Fruit fly (Drosophila melanogaster) whole organism, embryonic: ENCODE data around the gene caz.

Source experiments
- CG15479 ChIP-seq: fragments of 200-800 bp; sonication (Bioruptor generic); optimal IDR thresholded peaks from 3 replicates; lab custom pipeline; 2019; ENCODE audit warnings: missing biosample characterization, mild to moderate bottlenecking, missing genetic modification characterization, moderate library complexity
- CG33213 ChIP-seq: fragments of 200-800 bp; sonication (Bioruptor generic); optimal IDR thresholded peaks from 3 replicates; lab custom pipeline; 2016; ENCODE audit warnings: missing biosample characterization, missing genetic modification characterization
- CG34376 ChIP-seq: fragments of 200-800 bp; sonication (Bioruptor generic); optimal IDR thresholded peaks from 2 replicates; lab custom pipeline; 2018; ENCODE audit warnings: missing biosample characterization, mild to moderate bottlenecking, missing genetic modification characterization
- CG3995 ChIP-seq: fragments of 200-800 bp; sonication (Bioruptor generic); optimal IDR thresholded peaks from 3 replicates; lab custom pipeline; 2016; ENCODE audit warnings: missing biosample characterization, missing genetic modification characterization
- CG6854 ChIP-seq: fragments of 200-800 bp; sonication (Bioruptor generic); optimal IDR thresholded peaks from 3 replicates; lab custom pipeline; 2017; ENCODE audit warnings: missing biosample characterization, mild to moderate bottlenecking, missing genetic modification characterization
- CG8290 ChIP-seq, 3 experiments: fragments of 200-800 bp; sonication (Bioruptor generic); optimal IDR thresholded peaks; 2 replicates each; lab custom pipeline; 2016 to 2019; ENCODE audit warnings: missing biosample characterization in 3 of 3, missing genetic modification characterization in 3 of 3, mild to moderate bottlenecking in 2 of 3, moderate library complexity in 1 of 3
- Drgx ChIP-seq: fragments of 200-800 bp; sonication (Bioruptor generic); IDR thresholded peaks from 2 replicates; pipeline ENCODE4 v1.3.6; 2022; ENCODE audit warnings: missing biosample characterization, missing genetic modification characterization
- Elba2 ChIP-seq: fragments of 200-800 bp; sonication (Bioruptor generic); optimal IDR thresholded peaks from 3 replicates; lab custom pipeline; 2016; ENCODE audit warnings: missing biosample characterization, missing genetic modification characterization
- HLH4C ChIP-seq: fragments of 200-800 bp; sonication (Bioruptor generic); IDR thresholded peaks from 3 replicates; pipeline ENCODE4 v1.3.6; 2022; ENCODE audit warnings: missing biosample characterization, missing genetic modification characterization; ENCODE audit not compliant: partially characterized antibody
- NC2α ChIP-seq: fragments of 200-800 bp; sonication (Bioruptor generic); optimal IDR thresholded peaks from 2 replicates; lab custom pipeline; 2016; ENCODE audit warnings: missing biosample characterization, missing genetic modification characterization
- Scr ChIP-seq: fragments of 200-800 bp; sonication (Bioruptor generic); IDR thresholded peaks from 2 replicates; pipeline ENCODE4 v1.3.6; 2022; ENCODE audit warnings: missing biosample characterization, missing genetic modification characterization; ENCODE audit not compliant: partially characterized antibody
- YL-1 ChIP-seq: fragments of 200-800 bp; sonication (Bioruptor generic); optimal IDR thresholded peaks from 3 replicates; lab custom pipeline; 2017; ENCODE audit warnings: missing biosample characterization, mild to moderate bottlenecking, missing genetic modification characterization
- al ChIP-seq: fragments of 200-800 bp; sonication (Bioruptor generic); IDR thresholded peaks from 2 replicates; pipeline ENCODE4 v1.3.6; 2022; ENCODE audit warnings: missing biosample characterization, missing genetic modification characterization
- bcd ChIP-seq: fragments of 200-800 bp; sonication (Bioruptor generic); optimal IDR thresholded peaks from 2 replicates; lab custom pipeline; 2017; ENCODE audit warnings: missing biosample characterization, mild to moderate bottlenecking, missing genetic modification characterization
- bigmax ChIP-seq: fragments of 200-800 bp; sonication (Bioruptor generic); optimal IDR thresholded peaks from 2 replicates; lab custom pipeline; 2018; ENCODE audit warnings: missing biosample characterization, mild to moderate bottlenecking, missing genetic modification characterization
- btn ChIP-seq: fragments of 200-800 bp; sonication (Bioruptor generic); optimal IDR thresholded peaks from 2 replicates; lab custom pipeline; 2016; ENCODE audit warnings: missing biosample characterization, missing genetic modification characterization
- croc ChIP-seq: fragments of 200-800 bp; sonication (Bioruptor generic); conservative IDR thresholded peaks from 3 replicates; pipeline ENCODE4 v1.3.6; 2022; ENCODE audit warnings: missing biosample characterization, missing genetic modification characterization
- dan ChIP-seq: fragments of 200-800 bp; sonication (Bioruptor generic); IDR thresholded peaks from 2 replicates; pipeline ENCODE4 v1.3.6; 2022; ENCODE audit warnings: missing biosample characterization, missing genetic modification characterization
- dm ChIP-seq: fragments of 200-800 bp; sonication (Bioruptor generic); optimal IDR thresholded peaks from 3 replicates; lab custom pipeline; 2016; ENCODE audit warnings: missing biosample characterization, missing genetic modification characterization
- grn ChIP-seq: fragments of 200-800 bp; sonication (Bioruptor generic); optimal IDR thresholded peaks from 3 replicates; lab custom pipeline; 2017; ENCODE audit warnings: missing biosample characterization, missing genetic modification characterization
- insv ChIP-seq, 2 experiments: fragments of 200-800 bp; sonication (Bioruptor generic); optimal IDR thresholded peaks; 3 replicates each; lab custom pipeline; 2016 to 2018; ENCODE audit warnings: missing biosample characterization in 2 of 2, missing genetic modification characterization in 2 of 2
- klu ChIP-seq: fragments of 200-800 bp; sonication (Bioruptor generic); IDR thresholded peaks from 2 replicates; pipeline ENCODE4 v1.3.6; 2022; ENCODE audit warnings: missing biosample characterization, missing genetic modification characterization
- knrl ChIP-seq: fragments of 200-800 bp; sonication (Bioruptor generic); IDR thresholded peaks from 3 replicates; pipeline ENCODE4 v1.3.6; 2022; ENCODE audit warnings: missing biosample characterization, missing genetic modification characterization; ENCODE audit not compliant: partially characterized antibody
- lbe ChIP-seq: fragments of 200-800 bp; sonication (Bioruptor generic); optimal IDR thresholded peaks from 2 replicates; lab custom pipeline; 2016; ENCODE audit warnings: missing biosample characterization, mild to moderate bottlenecking, missing genetic modification characterization
- nerfin-1 ChIP-seq: fragments of 200-800 bp; sonication (Bioruptor generic); optimal IDR thresholded peaks from 3 replicates; lab custom pipeline; 2019; ENCODE audit warnings: missing biosample characterization, mild to moderate bottlenecking, missing genetic modification characterization, moderate library complexity
- nmo ChIP-seq: fragments of 200-800 bp; sonication (Bioruptor generic); optimal IDR thresholded peaks from 2 replicates; lab custom pipeline; 2018; ENCODE audit warnings: missing biosample characterization, mild to moderate bottlenecking, missing genetic modification characterization, moderate library complexity
- onecut ChIP-seq: fragments of 200-800 bp; sonication (Bioruptor generic); IDR thresholded peaks from 2 replicates; pipeline ENCODE4 v1.3.6; 2022; ENCODE audit warnings: missing biosample characterization, missing genetic modification characterization
- pb ChIP-seq: fragments of 200-800 bp; sonication (Bioruptor generic); optimal IDR thresholded peaks from 3 replicates; lab custom pipeline; 2016; ENCODE audit warnings: missing biosample characterization, missing genetic modification characterization
- pros ChIP-seq: fragments of 200-800 bp; sonication (Bioruptor generic); optimal IDR thresholded peaks from 3 replicates; lab custom pipeline; 2019; ENCODE audit warnings: missing biosample characterization, mild to moderate bottlenecking, missing genetic modification characterization, moderate library complexity
- sd ChIP-seq: fragments of 200-800 bp; sonication (Bioruptor generic); optimal IDR thresholded peaks from 3 replicates; lab custom pipeline; 2018; ENCODE audit warnings: missing biosample characterization, mild to moderate bottlenecking, missing genetic modification characterization, moderate library complexity
- sug ChIP-seq: fragments of 200-800 bp; optimal IDR thresholded peaks from 2 replicates; lab custom pipeline; 2019; ENCODE audit warnings: missing biosample characterization, mild to moderate bottlenecking, missing genetic modification characterization, moderate library complexity
- tup ChIP-seq: fragments of 200-800 bp; sonication (Bioruptor generic); optimal IDR thresholded peaks from 2 replicates; lab custom pipeline; 2016; ENCODE audit warnings: missing biosample characterization, mild to moderate bottlenecking, missing genetic modification characterization, moderate library complexity
- twi ChIP-seq: fragments of 200-800 bp; optimal IDR thresholded peaks from 2 replicates; lab custom pipeline; 2019; ENCODE audit warnings: missing biosample characterization, mild to moderate bottlenecking, missing genetic modification characterization, moderate library complexity
- wek ChIP-seq: fragments of 200-800 bp; sonication (Bioruptor generic); optimal IDR thresholded peaks from 3 replicates; lab custom pipeline; 2018; ENCODE audit warnings: missing biosample characterization, mild to moderate bottlenecking, missing genetic modification characterization, moderate library complexity
- wor ChIP-seq: fragments of 200-800 bp; sonication (Bioruptor generic); IDR thresholded peaks from 2 replicates; pipeline ENCODE4 v1.3.6; 2022; ENCODE audit warnings: missing biosample characterization, missing genetic modification characterization

caz gene

dm6 chrX:16318858-16319557 is 30.4 kb downstream of the caz start (continued):
- TF ChIP-seq bigmax (GFP tag; lab: Kevin White, UChicago) = peak; percentile 99
- TF ChIP-seq twi (tag; lab: Kevin White, UChicago) = peak; percentile 78
- peak; percentile 44 for TF ChIP-seq wek (GFP tag; lab: Kevin White, UChicago)
- peak; percentile 88 for TF ChIP-seq CG15479
- TF ChIP-seq klu (GFP tag; lab: Robert Waterston, UW) = no peak
- TF ChIP-seq YL-1 (GFP tag; lab: Kevin White, UChicago) = peak; percentile 22
- TF ChIP-seq CG34376 = peak; percentile 66
- TF ChIP-seq onecut (GFP tag; lab: Robert Waterston, UW) = peak; percentile 78
- TF ChIP-seq CG8290 (GFP tag; optimal IDR thresholded peaks at IDR 0.05; lab: Kevin White, UChicago) = no peak
- peak in 1 of 2 experiments; percentile 54 for TF ChIP-seq CG8290 (tag; optimal IDR thresholded peaks at IDR 0.05; lab: Kevin White, UChicago)
- peak; percentile 28 for TF ChIP-seq lbe (GFP tag; lab: Kevin White, UChicago)
- no peak for TF ChIP-seq croc (GFP tag; lab: Robert Waterston, UW)
- TF ChIP-seq dm (GFP tag; lab: Kevin White, UChicago) = peak; percentile 71
- no peak for TF ChIP-seq pb
- TF ChIP-seq sug (tag; lab: Kevin White, UChicago) = peak; percentile 58
- peak; percentile 73 for TF ChIP-seq Drgx
- TF ChIP-seq al = no peak
- no peak for TF ChIP-seq tup (GFP tag; lab: Kevin White, UChicago)
- TF ChIP-seq knrl (GFP tag; lab: Robert Waterston, UW) = peak; percentile 29; the same call in 1 of the 3 replicates
- no peak for TF ChIP-seq CG33213 (GFP tag; lab: Kevin White, UChicago)
- peak; percentile 34 for TF ChIP-seq nmo (GFP tag; lab: Kevin White, UChicago)
- no peak for TF ChIP-seq pros
- TF ChIP-seq sd (tag; lab: Kevin White, UChicago) = peak; percentile 96
- TF ChIP-seq Scr = 0 out of 2 replicates have a peak, but pooled peaks have one; percentile 8

dm6 chrX:16319558-16319924 is 30.9 kb downstream of the caz start:
- TF ChIP-seq CG3995 (GFP tag; lab: Kevin White, UChicago) (no peak), grn (GFP tag; lab: Kevin White, UChicago) (peak; percentile 64), Elba2 (GFP tag; lab: Kevin White, UChicago) (peak; percentile 55), CG6854 (GFP tag; lab: Kevin White, UChicago) (no peak), dan (GFP tag; lab: Robert Waterston, UW) (no peak), twi (tag; lab: Kevin White, UChicago) (no peak), NC2α (no peak), bcd (GFP tag; lab: Kevin White, UChicago) (no peak), btn (no peak), wor (GFP tag; lab: Robert Waterston, UW) (no peak), al (no peak), insv (GFP tag; optimal IDR thresholded peaks at IDR 0.05; lab: Kevin White, UChicago) (peak in 1 of 2 experiments; percentile 73), nmo (GFP tag; lab: Kevin White, UChicago) (peak; percentile 7), CG15479 (peak; percentile 30), HLH4C (GFP tag; lab: Robert Waterston, UW) (no peak), nerfin-1 (tag; lab: Kevin White, UChicago) (peak; percentile 56)
- TF ChIP-seq, all 482 proteins: peak for 6
